Worm (Caenorhabditis elegans) whole organism, late embryonic: Measurements from ENCODE around the gene ZC84.1.
A peak's percentile ranks its signal among the peaks of the same experiment; 100 is the strongest.

Experiments
- ceh-45 ChIP-seq: fragments of 200-800 bp; sonication (Bioruptor generic); IDR thresholded peaks from 2 replicates; pipeline ENCODE4 v1.3.6; 2022; ENCODE audit warnings: missing genetic modification reagents, missing genetic modification characterization, missing compliant biosample characterization
- hlh-30 ChIP-seq: sonication (generic microtip); optimal IDR thresholded peaks from 2 replicates; lab custom pipeline; 2017; ENCODE audit warnings: antibody characterized with exemption, missing genetic modification characterization, missing compliant biosample characterization; ENCODE audit not compliant: insufficient read depth
- odd-2 ChIP-seq: sonication (generic microtip); optimal IDR thresholded peaks from 2 replicates; lab custom pipeline; 2017; ENCODE audit warnings: antibody characterized with exemption, mild to moderate bottlenecking, missing genetic modification characterization, missing compliant biosample characterization
- unc-55 ChIP-seq: sonication (generic microtip); optimal IDR thresholded peaks from 2 replicates; lab custom pipeline; 2017; ENCODE audit warnings: missing biosample characterization, missing genetic modification reagents, missing genetic modification characterization

DNA sequence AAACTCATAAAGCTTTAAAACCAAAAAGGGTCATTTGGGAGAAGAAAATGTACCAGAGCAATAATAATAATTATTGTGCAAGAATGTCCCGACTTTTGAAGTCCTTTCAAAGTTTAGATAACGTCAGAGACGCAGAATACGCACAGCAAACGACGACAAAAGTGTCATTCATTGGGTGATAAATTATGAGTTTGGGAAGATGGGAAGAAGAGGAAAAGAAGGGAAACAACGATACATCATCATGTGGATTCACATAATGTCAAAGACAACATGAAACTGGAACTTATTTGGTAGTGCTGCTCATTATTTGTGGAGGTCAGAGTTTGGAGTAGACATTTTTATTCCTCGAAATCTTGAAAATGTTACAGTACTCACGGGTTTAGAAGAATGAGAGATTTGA is 28.2 kb downstream of the ZC84.1 start:
- TF ChIP-seq hlh-30 (tag; lab: Kevin White, UChicago) (no peak), unc-55 (GFP tag; lab: Kevin White, UChicago) (peak; percentile 44), ceh-45 (GFP tag; lab: Robert Waterston, UW) (no peak), odd-2 (no peak)
